5 worm cellular contexts compared by ENCODE assay signal in genomic region chrV:10536808-10537207, ce11.
TF ChIP-seq lines count a peak whose summit lies in the region.

No protein-coding gene starts in this region.

TF ChIP-seq in whole organism, L1 larva, 84 proteins besides CTCF, POLR2A, EP300 and RAD21 (continues in another document):
- no peak for TF ChIP-seq hlh-4 (tag; optimal IDR thresholded peaks at IDR 0.05; lab: Kevin White, UChicago)
- peak; percentile 71 for TF ChIP-seq fkh-4 (tag; optimal IDR thresholded peaks at IDR 0.05; lab: Kevin White, UChicago; ENCODE audit: borderline replicate concordance)
- peak; percentile 96 for TF ChIP-seq C16A3.4 (tag; optimal IDR thresholded peaks at IDR 0.05; lab: Kevin White, UChicago)
- TF ChIP-seq lin-15B (tag; optimal IDR thresholded peaks at IDR 0.05; lab: Kevin White, UChicago), result peak; percentile 79
- peak; percentile 93 for TF ChIP-seq nhr-90 (tag; optimal IDR thresholded peaks at IDR 0.05; lab: Kevin White, UChicago; ENCODE audit: poor library complexity)
- TF ChIP-seq isw-1 (GFP tag; IDR thresholded peaks at IDR 0.05; lab: Robert Waterston, UW), result peak; percentile 88
- TF ChIP-seq swsn-7 (tag; optimal IDR thresholded peaks at IDR 0.05; lab: Kevin White, UChicago), result peak; percentile 94
- peak; percentile 89 for TF ChIP-seq unc-86 (tag; optimal IDR thresholded peaks at IDR 0.05; lab: Kevin White, UChicago)
- TF ChIP-seq pag-3 (tag; optimal IDR thresholded peaks at IDR 0.05; lab: Kevin White, UChicago; ENCODE audit: borderline replicate concordance, insufficient read depth), result no peak
- TF ChIP-seq snpc-4 (tag; optimal IDR thresholded peaks at IDR 0.05; lab: Kevin White, UChicago), result peak; percentile 88
- peak; percentile 99 for TF ChIP-seq lin-14 (GFP tag; optimal IDR thresholded peaks at IDR 0.05; lab: Kevin White, UChicago)
- TF ChIP-seq rnt-1 (tag; optimal IDR thresholded peaks at IDR 0.05; lab: Kevin White, UChicago), result peak; percentile 96
- peak; percentile 94 for TF ChIP-seq nhr-19 (GFP tag; conservative IDR thresholded peaks at IDR 0.05; lab: Robert Waterston, UW)
- TF ChIP-seq ces-1 (GFP tag; optimal IDR thresholded peaks at IDR 0.05; lab: Kevin White, UChicago), result peak; percentile 43
- peak in 1 of 2 experiments; percentile 40 for TF ChIP-seq egl-27 (tag; optimal IDR thresholded peaks at IDR 0.05; lab: Kevin White, UChicago)
- TF ChIP-seq pqm-1 (tag; optimal IDR thresholded peaks at IDR 0.05; lab: Kevin White, UChicago), result no peak
- peak; percentile 74 for TF ChIP-seq zip-4 (GFP tag; optimal IDR thresholded peaks at IDR 0.05; lab: Kevin White, UChicago)

TF ChIP-seq in whole organism, L3 larva, 47 proteins besides CTCF, POLR2A, EP300 and RAD21 (continues in another document):
- TF ChIP-seq pha-4 (tag; optimal IDR thresholded peaks at IDR 0.05; lab: Kevin White, UChicago), result peak; percentile 94
- TF ChIP-seq tbx-2 (tag; optimal IDR thresholded peaks at IDR 0.05; lab: Kevin White, UChicago), result peak; percentile 86
- TF ChIP-seq snpc-4 (tag; optimal IDR thresholded peaks at IDR 0.05; lab: Kevin White, UChicago), result peak; percentile 93
- peak; percentile 78 for TF ChIP-seq egl-5 (tag; optimal IDR thresholded peaks at IDR 0.05; lab: Kevin White, UChicago)
- TF ChIP-seq jun-1 (tag; optimal IDR thresholded peaks at IDR 0.05; lab: Kevin White, UChicago), result peak; percentile 87
- peak; percentile 36 for TF ChIP-seq ZK546.5 (tag; optimal IDR thresholded peaks at IDR 0.05; lab: Kevin White, UChicago)
- TF ChIP-seq ceh-16 (tag; optimal IDR thresholded peaks at IDR 0.05; lab: Kevin White, UChicago), result no peak
- TF ChIP-seq ama-1 (optimal IDR thresholded peaks at IDR 0.05; lab: Kevin White, UChicago), result peak; percentile 67
- TF ChIP-seq ceh-82 (tag; optimal IDR thresholded peaks at IDR 0.05; lab: Kevin White, UChicago), result peak; percentile 73
- TF ChIP-seq nhr-23 (tag; optimal IDR thresholded peaks at IDR 0.05; lab: Kevin White, UChicago), result peak; percentile 92
- TF ChIP-seq sea-2 (GFP tag; optimal IDR thresholded peaks at IDR 0.05; lab: Kevin White, UChicago), result no peak
- peak; percentile 91 for TF ChIP-seq hmg-11 (tag; optimal IDR thresholded peaks at IDR 0.05; lab: Kevin White, UChicago)
- TF ChIP-seq elt-1 (tag; optimal IDR thresholded peaks at IDR 0.05; lab: Kevin White, UChicago), result peak; percentile 47
- peak; percentile 93 for TF ChIP-seq lin-15B (tag; optimal IDR thresholded peaks at IDR 0.05; lab: Kevin White, UChicago)
- TF ChIP-seq unc-62 (GFP tag; optimal IDR thresholded peaks at IDR 0.05; lab: Kevin White, UChicago), result peak; percentile 61
- peak; percentile 62 for TF ChIP-seq skn-1 (tag; optimal IDR thresholded peaks at IDR 0.05; lab: Kevin White, UChicago)
- TF ChIP-seq nhr-77 (tag; optimal IDR thresholded peaks at IDR 0.05; lab: Kevin White, UChicago), result peak; percentile 48
- peak; percentile 53 for TF ChIP-seq ztf-4 (tag; optimal IDR thresholded peaks at IDR 0.05; lab: Kevin White, UChicago)
- TF ChIP-seq nhr-25 (tag; optimal IDR thresholded peaks at IDR 0.05; lab: Kevin White, UChicago), result peak; percentile 97

TF ChIP-seq in whole organism, early embryonic, 17 proteins besides CTCF, POLR2A, EP300 and RAD21:
- TF ChIP-seq hmbx-1 (tag; optimal IDR thresholded peaks at IDR 0.05; lab: Kevin White, UChicago), result no peak
- no peak for TF ChIP-seq flt-1 (GFP tag; IDR thresholded peaks at IDR 0.05; lab: Robert Waterston, UW)
- TF ChIP-seq tra-4 (tag; optimal IDR thresholded peaks at IDR 0.05; lab: Kevin White, UChicago), result no peak
- peak; percentile 50 for TF ChIP-seq hmg-4 (GFP tag; optimal IDR thresholded peaks at IDR 0.05; lab: Kevin White, UChicago)
- TF ChIP-seq F13C5.2 (tag; optimal IDR thresholded peaks at IDR 0.05; lab: Kevin White, UChicago), result peak; percentile 11
- TF ChIP-seq B0310.2 (tag; optimal IDR thresholded peaks at IDR 0.05; lab: Kevin White, UChicago), result no peak

TF ChIP-seq in whole organism, midembryonic, 9 proteins besides CTCF, POLR2A, EP300 and RAD21:
- TF ChIP-seq cog-1 (tag; optimal IDR thresholded peaks at IDR 0.05; lab: Kevin White, UChicago), result peak; percentile 58
- TF ChIP-seq ztf-23 (GFP tag; IDR thresholded peaks at IDR 0.05; lab: Robert Waterston, UW), result peak; percentile 94
- no peak for TF ChIP-seq flt-1 (GFP tag; IDR thresholded peaks at IDR 0.05; lab: Robert Waterston, UW)
- TF ChIP-seq ztf-29 (GFP tag; IDR thresholded peaks at IDR 0.05; lab: Robert Waterston, UW), result no peak
- TF ChIP-seq T22C8.4 (GFP tag; IDR thresholded peaks at IDR 0.05; lab: Robert Waterston, UW), result no peak
- no peak for TF ChIP-seq ref-1 (GFP tag; conservative IDR thresholded peaks at IDR 0.05; lab: Robert Waterston, UW)
- no peak for TF ChIP-seq klf-2 (GFP tag; conservative IDR thresholded peaks at IDR 0.05; lab: Robert Waterston, UW)
- TF ChIP-seq med-1 (GFP tag; optimal IDR thresholded peaks at IDR 0.05; lab: Kevin White, UChicago; ENCODE audit: insufficient read depth), result peak; percentile 1

TF ChIP-seq in whole organism, young adult, 124 proteins besides CTCF, POLR2A, EP300 and RAD21 (continues in another document):
- TF ChIP-seq F33H1.4 (GFP tag; IDR thresholded peaks at IDR 0.05; lab: Robert Waterston, UW), result 0 out of 2 replicates have a peak, but pooled peaks have one; percentile 40
- no peak for TF ChIP-seq F49E8.2 (tag; optimal IDR thresholded peaks at IDR 0.05; lab: Kevin White, UChicago; ENCODE audit: insufficient read depth)
- TF ChIP-seq fkh-3 (tag; optimal IDR thresholded peaks at IDR 0.05; lab: Kevin White, UChicago), result no peak
- no peak for TF ChIP-seq B0261.1 (tag; optimal IDR thresholded peaks at IDR 0.05; lab: Kevin White, UChicago)
- no peak for TF ChIP-seq die-1 (tag; optimal IDR thresholded peaks at IDR 0.05; lab: Kevin White, UChicago)
- TF ChIP-seq ztf-26 (tag; optimal IDR thresholded peaks at IDR 0.05; lab: Kevin White, UChicago), result peak; percentile 49
- peak; percentile 30 for TF ChIP-seq lsl-1 (GFP tag; optimal IDR thresholded peaks at IDR 0.05; lab: Kevin White, UChicago)
- no peak for TF ChIP-seq B0019.2 (GFP tag; conservative IDR thresholded peaks at IDR 0.05; lab: Robert Waterston, UW)
- peak; percentile 88 for TF ChIP-seq ZK185.1 (tag; optimal IDR thresholded peaks at IDR 0.05; lab: Kevin White, UChicago; ENCODE audit: poor library complexity, severe bottlenecking)
- peak; percentile 54 for TF ChIP-seq tbp1 (GFP tag; optimal IDR thresholded peaks at IDR 0.05; lab: Kevin White, UChicago)
- 0 out of 2 replicates have a peak, but pooled peaks have one; percentile 62 for TF ChIP-seq ceh-100 (GFP tag; IDR thresholded peaks at IDR 0.05; lab: Robert Waterston, UW)
- no peak for TF ChIP-seq egl-18 (GFP tag; IDR thresholded peaks at IDR 0.05; lab: Robert Waterston, UW)
- no peak for TF ChIP-seq F37B4.10 (GFP tag; IDR thresholded peaks at IDR 0.05; lab: Robert Waterston, UW)
- TF ChIP-seq unc-130 (GFP tag; optimal IDR thresholded peaks at IDR 0.05; lab: Kevin White, UChicago), result no peak
- no peak for TF ChIP-seq lsy-27 (tag; optimal IDR thresholded peaks at IDR 0.05; lab: Kevin White, UChicago; ENCODE audit: borderline replicate concordance, insufficient read depth)
- peak; percentile 3 for TF ChIP-seq ztf-22 (GFP tag; optimal IDR thresholded peaks at IDR 0.05; lab: Kevin White, UChicago)
- TF ChIP-seq nfyb-1 (GFP tag; IDR thresholded peaks at IDR 0.05; lab: Robert Waterston, UW), result peak; percentile 82
- no peak for TF ChIP-seq F57A8.1 (GFP tag; optimal IDR thresholded peaks at IDR 0.05; lab: Kevin White, UChicago)
- no peak for TF ChIP-seq T07F8.4 (tag; optimal IDR thresholded peaks at IDR 0.05; lab: Kevin White, UChicago)
- TF ChIP-seq Y53F4B.3 (GFP tag; IDR thresholded peaks at IDR 0.05; lab: Robert Waterston, UW), result no peak
- peak; percentile 92 for TF ChIP-seq K12H6.12 (tag; optimal IDR thresholded peaks at IDR 0.05; lab: Kevin White, UChicago)
- TF ChIP-seq Y56A3A.18 (GFP tag; IDR thresholded peaks at IDR 0.05; lab: Robert Waterston, UW), result no peak
- no peak for TF ChIP-seq unc-62 (GFP tag; optimal IDR thresholded peaks at IDR 0.05; lab: Kevin White, UChicago)
- no peak for TF ChIP-seq snpc-1.3 (tag; optimal IDR thresholded peaks at IDR 0.05; lab: Kevin White, UChicago; ENCODE audit: insufficient read depth)
- peak; percentile 63 for TF ChIP-seq efl-1 (GFP tag; optimal IDR thresholded peaks at IDR 0.05; lab: Kevin White, UChicago)
- TF ChIP-seq ztf-28 (GFP tag; IDR thresholded peaks at IDR 0.05; lab: Robert Waterston, UW), result no peak
- TF ChIP-seq F39B2.1 (GFP tag; IDR thresholded peaks at IDR 0.05; lab: Robert Waterston, UW), result no peak
- no peak for TF ChIP-seq dpff-1 (tag; optimal IDR thresholded peaks at IDR 0.05; lab: Kevin White, UChicago)
- TF ChIP-seq lin-54 (GFP tag; optimal IDR thresholded peaks at IDR 0.05; lab: Kevin White, UChicago), result peak; percentile 94
- TF ChIP-seq T26A5.8 (tag; optimal IDR thresholded peaks at IDR 0.05; lab: Kevin White, UChicago), result no peak
- TF ChIP-seq ztf-18 (tag; optimal IDR thresholded peaks at IDR 0.05; lab: Kevin White, UChicago), result peak; percentile 97
- TF ChIP-seq lin-26 (GFP tag; IDR thresholded peaks at IDR 0.05; lab: Robert Waterston, UW), result peak; percentile 47; the same call in 1 of the 2 replicates
- TF ChIP-seq nhr-27 (tag; optimal IDR thresholded peaks at IDR 0.05; lab: Kevin White, UChicago), result no peak
- TF ChIP-seq pbrm-1 (GFP tag; IDR thresholded peaks at IDR 0.05; lab: Robert Waterston, UW), result peak; percentile 88
- TF ChIP-seq F10E7.11 (tag; optimal IDR thresholded peaks at IDR 0.05; lab: Kevin White, UChicago), result no peak
- peak; percentile 56; the same call in 1 of the 2 replicates for TF ChIP-seq hsf-1 (GFP tag; IDR thresholded peaks at IDR 0.05; lab: Robert Waterston, UW)
- peak; percentile 90 for TF ChIP-seq zfh-2 (GFP tag; conservative IDR thresholded peaks at IDR 0.05; lab: Robert Waterston, UW)
- peak; percentile 82 for TF ChIP-seq mcd-1 (GFP tag; IDR thresholded peaks at IDR 0.05; lab: Robert Waterston, UW)
- peak; percentile 75 for TF ChIP-seq nhr-80 (tag; optimal IDR thresholded peaks at IDR 0.05; lab: Kevin White, UChicago)
- TF ChIP-seq lir-1 (GFP tag; conservative IDR thresholded peaks at IDR 0.05; lab: Robert Waterston, UW), result no peak
- 0 out of 2 replicates have a peak, but pooled peaks have one; percentile 52 for TF ChIP-seq madf-6 (GFP tag; IDR thresholded peaks at IDR 0.05; lab: Robert Waterston, UW)
- TF ChIP-seq dpl-1 (GFP tag; optimal IDR thresholded peaks at IDR 0.05; lab: Kevin White, UChicago), result peak; percentile 69
- no peak for TF ChIP-seq F57C9.4 (tag; optimal IDR thresholded peaks at IDR 0.05; lab: Kevin White, UChicago)
- TF ChIP-seq sea-2 (GFP tag; IDR thresholded peaks at IDR 0.05; lab: Robert Waterston, UW), result no peak
- TF ChIP-seq hmg-1.2 (GFP tag; IDR thresholded peaks at IDR 0.05; lab: Robert Waterston, UW), result peak; percentile 54
- no peak for TF ChIP-seq mxl-1 (tag; optimal IDR thresholded peaks at IDR 0.05; lab: Kevin White, UChicago)

Comparison
In these comparisons a context has a peak if more than half of its experiments do, and no peak if none do; other contexts are left out.
1. Of the 8 proteins assayed by ChIP-seq in both whole organism, young adult and whole organism, L1 larva: peak only in whole organism, young adult: none; only in whole organism, L1 larva: ama-1, nhr-90 and unc-130; in both: dpl-1, efl-1 and lin-35; in neither: 1; mixed calls (peak in some experiments, not most) for 1.